Worm (Caenorhabditis elegans) whole organism, midembryonic: ENCODE results near the gene Y75B8A.8.

Experiments
- T22C8.4 ChIP-seq: fragments of 200-800 bp; sonication (Bioruptor generic); IDR thresholded peaks from 2 replicates; pipeline ENCODE4 v1.3.6; 2022; ENCODE audit warnings: missing genetic modification characterization, missing compliant biosample characterization
- cog-1 ChIP-seq: sonication (generic microtip); optimal IDR thresholded peaks from 2 replicates; lab custom pipeline; 2016; ENCODE audit warnings: missing genetic modification characterization, missing compliant biosample characterization
- klf-2 ChIP-seq: fragments of 200-800 bp; sonication (Bioruptor generic); conservative IDR thresholded peaks from 2 replicates; pipeline ENCODE4 v1.3.6; 2022; ENCODE audit warnings: missing genetic modification reagents, missing genetic modification characterization, missing compliant biosample characterization
- tab-1 ChIP-seq: fragments of 200-800 bp; sonication (Bioruptor generic); IDR thresholded peaks from 2 replicates; pipeline ENCODE4 v1.3.6; 2022; ENCODE audit warnings: missing genetic modification characterization, missing compliant biosample characterization
- ztf-23 ChIP-seq: fragments of 200-800 bp; sonication (Bioruptor generic); IDR thresholded peaks from 2 replicates; pipeline ENCODE4 v1.3.6; 2022; ENCODE audit warnings: missing genetic modification reagents, missing genetic modification characterization, missing compliant biosample characterization
- ztf-29 ChIP-seq: fragments of 200-800 bp; sonication (Bioruptor generic); IDR thresholded peaks from 2 replicates; pipeline ENCODE4 v1.3.6; 2022; ENCODE audit warnings: missing genetic modification reagents, missing genetic modification characterization, missing compliant biosample characterization

- TF ChIP-seq klf-2 (no peak), ztf-29 (GFP tag; lab: Robert Waterston, UW) (no peak), cog-1 (tag; lab: Kevin White, UChicago) (no peak), tab-1 (GFP tag; lab: Robert Waterston, UW) (no peak), ztf-23 (GFP tag; lab: Robert Waterston, UW) (no peak), T22C8.4 (no peak)
Measured at ce11 chrIII:12133121-12133520, 27.4 kb upstream of the Y75B8A.8 start.
